Fruit fly (Drosophila melanogaster): Measurements from ENCODE around the gene kibra.

Gene kibra

dm6 chr3R:14717712-14718097 lies 6.4 kb downstream of the kibra start:
- peak; percentile 39 for TF ChIP-seq CG17801 (GFP tag; optimal IDR thresholded peaks at IDR 0.05; ENCODE audit: partially characterized antibody)

- TF ChIP-seq CG17801 (GFP tag; optimal IDR thresholded peaks at IDR 0.05; ENCODE audit: partially characterized antibody), result no peak
Observed at dm6 chr3R:14717076-14717711, 6.9 kb downstream of the kibra start.

- TF ChIP-seq CG17801 (GFP tag; optimal IDR thresholded peaks at IDR 0.05; ENCODE audit: partially characterized antibody), result no peak
Observed at dm6 chr3R:14716188-14717075, 7.6 kb downstream of the kibra start.

- no peak for TF ChIP-seq CG17801 (GFP tag; optimal IDR thresholded peaks at IDR 0.05; ENCODE audit: partially characterized antibody)
Observed at dm6 chr3R:14714904-14715588, 9.0 kb downstream of the kibra start.

dm6 chr3R:14714147-14714903 lies 9.7 kb downstream of the kibra start:
- TF ChIP-seq CG17801 (GFP tag; optimal IDR thresholded peaks at IDR 0.05; ENCODE audit: partially characterized antibody), result peak; percentile 41

- no peak for TF ChIP-seq CG17801 (GFP tag; optimal IDR thresholded peaks at IDR 0.05; ENCODE audit: partially characterized antibody)
Observed at dm6 chr3R:14713776-14714146, 10.3 kb downstream of the kibra start.

dm6 chr3R:14713110-14713713 lies 10.8 kb downstream of the kibra start:
- TF ChIP-seq CG17801 (GFP tag; optimal IDR thresholded peaks at IDR 0.05; ENCODE audit: partially characterized antibody), result no peak

dm6 chr3R:14711447-14712163 lies 12.5 kb downstream of the kibra start:
- TF ChIP-seq CG17801 (GFP tag; optimal IDR thresholded peaks at IDR 0.05; ENCODE audit: partially characterized antibody), result no peak

dm6 chr3R:14710673-14711072 lies 13.4 kb downstream of the kibra start:
- TF ChIP-seq CG17801 (GFP tag; optimal IDR thresholded peaks at IDR 0.05; ENCODE audit: partially characterized antibody), result no peak

- no peak for TF ChIP-seq CG17801 (GFP tag; optimal IDR thresholded peaks at IDR 0.05; ENCODE audit: partially characterized antibody)
Observed at dm6 chr3R:14709480-14709984, 14.5 kb downstream of the kibra start.

- no peak for TF ChIP-seq CG17801 (GFP tag; optimal IDR thresholded peaks at IDR 0.05; ENCODE audit: partially characterized antibody)
Observed at dm6 chr3R:14708948-14709385, 15.1 kb downstream of the kibra start.

- no peak for TF ChIP-seq CG17801 (GFP tag; optimal IDR thresholded peaks at IDR 0.05; ENCODE audit: partially characterized antibody)
Observed at dm6 chr3R:14707703-14708643, 16.1 kb downstream of the kibra start.

- TF ChIP-seq CG17801 (GFP tag; optimal IDR thresholded peaks at IDR 0.05; ENCODE audit: partially characterized antibody), result peak; percentile 6
Observed at dm6 chr3R:14706860-14707259, 17.2 kb downstream of the kibra start.

All from ovary, adult (tissue).